Worm (Caenorhabditis elegans) whole organism, young adult: ENCODE measurements around the gene ptr-25.

Experiments used
- attf-3 ChIP-seq: fragments of 200-800 bp; sonication (Bioruptor generic); conservative IDR thresholded peaks from 2 replicates; pipeline ENCODE4 v1.3.6; 2022; ENCODE audit warnings: missing genetic modification reagents, missing genetic modification characterization, missing compliant biosample characterization
- him-1 ChIP-seq: sonication (generic microtip); optimal IDR thresholded peaks from 2 replicates; lab custom pipeline; 2016; ENCODE audit warnings: missing genotype, missing genetic modification reagents, missing genetic modification characterization, missing compliant biosample characterization
- nhr-179 ChIP-seq: sonication (generic microtip); optimal IDR thresholded peaks from 2 replicates; lab custom pipeline; 2016; ENCODE audit warnings: mild to moderate bottlenecking, missing genetic modification characterization, missing compliant biosample characterization

- TF ChIP-seq nhr-179 = no peak
- no peak for TF ChIP-seq him-1 (tag; lab: Kevin White, UChicago)
- TF ChIP-seq attf-3 (GFP tag; lab: Robert Waterston, UW) = no peak
These were observed 36.9 kb downstream of the ptr-25 start for ce11 chrIII:10524823-10525222.
